Worm (Caenorhabditis elegans) whole organism, midembryonic: ENCODE measurements around the gene F46B6.10.

Experiments
- T22C8.4 ChIP-seq: fragments of 200-800 bp; sonication (Bioruptor generic); IDR thresholded peaks from 2 replicates; pipeline ENCODE4 v1.3.6; 2022; ENCODE audit warnings: missing genetic modification characterization, missing compliant biosample characterization
- cog-1 ChIP-seq: sonication (generic microtip); optimal IDR thresholded peaks from 2 replicates; lab custom pipeline; 2016; ENCODE audit warnings: missing genetic modification characterization, missing compliant biosample characterization
- flt-1 ChIP-seq: fragments of 200-800 bp; sonication (Bioruptor generic); IDR thresholded peaks from 2 replicates; pipeline ENCODE4 v1.3.6; 2022; ENCODE audit warnings: missing genetic modification characterization, missing compliant biosample characterization
- klf-2 ChIP-seq: fragments of 200-800 bp; sonication (Bioruptor generic); conservative IDR thresholded peaks from 2 replicates; pipeline ENCODE4 v1.3.6; 2022; ENCODE audit warnings: missing genetic modification reagents, missing genetic modification characterization, missing compliant biosample characterization
- med-1 ChIP-seq: sonication (generic microtip); optimal IDR thresholded peaks from 2 replicates; lab custom pipeline; 2017; ENCODE audit warnings: missing genetic modification characterization, mild to moderate bottlenecking, missing compliant biosample characterization, antibody characterized with exemption, missing genetic modification reagents; ENCODE audit not compliant: insufficient read depth
- ref-1 ChIP-seq: fragments of 200-800 bp; sonication (Bioruptor generic); conservative IDR thresholded peaks from 2 replicates; pipeline ENCODE4 v1.3.6; 2022; ENCODE audit warnings: missing genetic modification reagents, missing genetic modification characterization, missing compliant biosample characterization
- tab-1 ChIP-seq: fragments of 200-800 bp; sonication (Bioruptor generic); IDR thresholded peaks from 2 replicates; pipeline ENCODE4 v1.3.6; 2022; ENCODE audit warnings: missing genetic modification characterization, missing compliant biosample characterization
- ztf-23 ChIP-seq: fragments of 200-800 bp; sonication (Bioruptor generic); IDR thresholded peaks from 2 replicates; pipeline ENCODE4 v1.3.6; 2022; ENCODE audit warnings: missing genetic modification reagents, missing genetic modification characterization, missing compliant biosample characterization
- ztf-29 ChIP-seq: fragments of 200-800 bp; sonication (Bioruptor generic); IDR thresholded peaks from 2 replicates; pipeline ENCODE4 v1.3.6; 2022; ENCODE audit warnings: missing genetic modification reagents, missing genetic modification characterization, missing compliant biosample characterization

ce11 chrV:9816390-9816789, 14.5 kb upstream of the F46B6.10 start, which contains the start of gene sru-31:
- TF ChIP-seq ztf-29 (no peak), flt-1 (GFP tag; lab: Robert Waterston, UW) (no peak), ztf-23 (GFP tag; lab: Robert Waterston, UW) (no peak), cog-1 (tag; lab: Kevin White, UChicago) (no peak), T22C8.4 (GFP tag; lab: Robert Waterston, UW) (no peak), tab-1 (GFP tag; lab: Robert Waterston, UW) (no peak), klf-2 (GFP tag; lab: Robert Waterston, UW) (no peak), ref-1 (GFP tag; lab: Robert Waterston, UW) (no peak), med-1 (GFP tag; lab: Kevin White, UChicago) (no peak)
